Fruit fly (Drosophila melanogaster): Measurements from ENCODE around the gene CG13407.

- no peak for TF ChIP-seq pan (optimal IDR thresholded peaks at IDR 0.05)
- no peak for TF ChIP-seq EcR (GFP tag; optimal IDR thresholded peaks at IDR 0.05)
- TF ChIP-seq usp (GFP tag; optimal IDR thresholded peaks at IDR 0.05): no peak
- TF ChIP-seq CG8478 (optimal IDR thresholded peaks at IDR 0.05): no peak
Measured at dm6 chr3R:22103114-22103513, at the start of gene CG13407.
